Worm (Caenorhabditis elegans): ENCODE results near the gene clec-264.

clec-264 gene

DNA sequence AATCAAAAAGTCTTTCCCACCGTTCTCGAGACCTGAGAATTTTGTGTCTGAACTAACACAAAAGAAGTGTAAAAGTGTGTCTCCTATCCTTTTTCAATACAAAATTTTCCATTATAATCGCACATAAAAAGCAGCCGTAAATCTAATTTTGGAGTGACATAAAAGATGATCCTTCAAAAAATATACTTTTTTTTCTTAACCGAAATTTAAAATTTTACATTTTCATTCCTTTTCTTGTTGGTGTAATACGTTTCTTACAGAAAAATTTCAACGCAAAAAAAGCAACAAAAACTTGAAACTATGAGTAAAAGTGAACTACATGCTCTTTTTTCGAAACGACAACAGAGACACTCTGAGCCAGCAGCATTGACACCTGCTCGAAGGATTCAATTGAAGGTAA lies 43.5 kb downstream of the clec-264 start, which contains the start of gene Y44A6D.6:
Gene Y44A6D.6 (plus strand): TSS at position 301 of the 400 bp plus-strand sequence.
- TF ChIP-seq egl-5 (tag; optimal IDR thresholded peaks at IDR 0.05) (no peak), skn-1 (tag; optimal IDR thresholded peaks at IDR 0.05) (no peak), lin-15B (tag; optimal IDR thresholded peaks at IDR 0.05) (no peak), ama-1 (optimal IDR thresholded peaks at IDR 0.05) (no peak), elt-2 (tag; optimal IDR thresholded peaks at IDR 0.05) (no peak), nhr-23 (tag; optimal IDR thresholded peaks at IDR 0.05) (no peak), nhr-12 (tag; optimal IDR thresholded peaks at IDR 0.05) (no peak), ztf-11 (tag; optimal IDR thresholded peaks at IDR 0.05) (no peak), nhr-76 (tag; optimal IDR thresholded peaks at IDR 0.05) (no peak), elt-1 (tag; optimal IDR thresholded peaks at IDR 0.05) (no peak)

DNA sequence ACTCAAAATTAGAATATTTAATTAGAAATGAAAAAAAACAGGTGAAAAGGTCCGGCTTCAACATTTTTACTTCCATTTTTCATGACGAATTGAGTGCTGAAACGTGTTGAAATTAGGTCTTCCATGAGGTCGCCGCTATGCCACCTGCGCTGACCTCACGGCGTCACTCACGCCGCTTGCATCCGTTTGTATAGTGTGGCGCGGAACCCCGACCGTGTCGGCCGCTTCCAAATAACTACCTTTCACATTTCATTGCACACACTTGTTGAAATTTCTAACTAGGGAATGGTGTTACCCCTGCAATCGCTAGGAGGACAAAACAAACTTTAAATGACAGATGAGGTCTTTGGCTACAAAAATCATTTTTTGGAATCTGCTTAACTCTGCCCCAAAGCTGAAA lies 47.0 kb downstream of the clec-264 start:
- TF ChIP-seq snpc-4 (tag; optimal IDR thresholded peaks at IDR 0.05) = peak; percentile 73

DNA sequence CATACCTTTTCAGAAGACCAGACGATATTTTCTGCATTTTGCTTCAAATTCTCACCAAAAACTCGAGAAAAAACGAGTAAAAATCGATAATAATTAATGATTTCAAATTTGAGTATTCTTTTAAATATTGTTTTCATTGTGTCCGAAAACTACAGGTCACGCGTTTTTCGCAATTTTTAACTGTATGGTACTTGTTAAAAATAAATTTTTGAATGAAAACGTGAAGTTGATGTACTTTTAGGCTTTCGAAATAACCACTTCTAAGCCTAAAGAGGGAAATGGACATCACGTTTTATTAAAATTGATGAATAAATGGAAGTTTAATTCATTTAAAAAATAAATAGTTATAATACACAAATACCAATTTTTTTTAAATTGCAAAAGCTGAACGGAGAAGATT lies 47.6 kb downstream of the clec-264 start, which contains the start of gene Y44A6D.5:
Gene Y44A6D.5 (minus strand): TSS at position 101 of the 400 bp plus-strand sequence.
- TF ChIP-seq ZK546.5 (tag; optimal IDR thresholded peaks at IDR 0.05) (no peak), unc-62 (GFP tag; optimal IDR thresholded peaks at IDR 0.05) (no peak), nhr-76 (tag; optimal IDR thresholded peaks at IDR 0.05) (no peak), nhr-28 (tag; optimal IDR thresholded peaks at IDR 0.05) (no peak), unc-39 (tag; optimal IDR thresholded peaks at IDR 0.05) (no peak), sea-2 (GFP tag; optimal IDR thresholded peaks at IDR 0.05) (no peak), nhr-12 (tag; optimal IDR thresholded peaks at IDR 0.05) (no peak), nhr-67 (tag; optimal IDR thresholded peaks at IDR 0.05) (no peak)

DNA sequence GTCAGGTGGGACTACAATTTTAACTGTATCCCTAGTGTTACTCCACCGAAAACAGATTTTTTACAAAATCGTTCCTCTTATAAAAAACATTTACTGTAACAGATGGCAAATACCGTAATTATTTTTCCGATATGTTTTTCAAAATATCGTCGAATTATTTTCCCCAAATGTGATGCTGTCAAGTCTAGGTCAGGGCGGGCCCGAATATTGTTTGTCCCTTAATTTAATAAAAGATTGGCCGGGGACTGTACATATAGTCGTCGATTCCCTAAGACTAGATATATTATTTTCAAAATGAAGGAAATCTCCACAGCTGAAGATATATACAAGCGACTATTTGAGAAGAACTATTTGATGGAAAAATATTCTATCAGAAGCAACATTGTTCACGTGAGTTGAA lies 52.6 kb downstream of the clec-264 start, which contains the start of gene sdf-9:
Gene sdf-9 (plus strand): TSS at position 301 of the 400 bp plus-strand sequence.
- no peak for TF ChIP-seq unc-62 (GFP tag; optimal IDR thresholded peaks at IDR 0.05)
- TF ChIP-seq eor-1 (tag; optimal IDR thresholded peaks at IDR 0.05) = no peak

Data from whole organism, L3 larva.